Fruit fly (Drosophila melanogaster) whole organism, embryonic: ENCODE data around the gene CG31268.
A peak's percentile ranks its signal among the peaks of the same experiment; 100 is the strongest.

Experiments
- CG10366 ChIP-seq: fragments of 200-800 bp; sonication (Bioruptor generic); IDR thresholded peaks from 2 replicates; pipeline ENCODE4 v1.3.6; 2022; ENCODE audit warnings: missing biosample characterization, missing genetic modification characterization
- CG12104 ChIP-seq: fragments of 200-800 bp; sonication (Bioruptor generic); optimal IDR thresholded peaks from 3 replicates; lab custom pipeline; 2016; ENCODE audit warnings: missing biosample characterization, missing genetic modification characterization
- CG12219 ChIP-seq: fragments of 200-800 bp; sonication (Bioruptor generic); optimal IDR thresholded peaks from 3 replicates; lab custom pipeline; 2018; ENCODE audit warnings: missing biosample characterization, mild to moderate bottlenecking, missing genetic modification characterization
- CG13296 ChIP-seq: fragments of 200-800 bp; sonication (Bioruptor generic); optimal IDR thresholded peaks from 3 replicates; lab custom pipeline; 2018; ENCODE audit warnings: missing biosample characterization, mild to moderate bottlenecking, missing genetic modification characterization
- CG14441 ChIP-seq: fragments of 200-800 bp; sonication (Bioruptor generic); IDR thresholded peaks from 2 replicates; pipeline ENCODE4 v1.3.6; 2022; ENCODE audit warnings: missing biosample characterization, missing genetic modification characterization
- CG15073 ChIP-seq: fragments of 200-800 bp; sonication (Bioruptor generic); optimal IDR thresholded peaks from 2 replicates; lab custom pipeline; 2016; ENCODE audit warnings: missing biosample characterization, missing genetic modification characterization
- CG15601 ChIP-seq: fragments of 200-800 bp; sonication (Bioruptor generic); optimal IDR thresholded peaks from 3 replicates; lab custom pipeline; 2019; ENCODE audit warnings: missing biosample characterization, mild to moderate bottlenecking, missing genetic modification characterization, moderate library complexity
- CG1602 ChIP-seq: fragments of 200-800 bp; sonication (Bioruptor generic); optimal IDR thresholded peaks from 3 replicates; lab custom pipeline; 2016; ENCODE audit warnings: missing biosample characterization, missing genetic modification characterization
- CG18599 ChIP-seq: fragments of 200-800 bp; sonication (Bioruptor generic); optimal IDR thresholded peaks from 3 replicates; lab custom pipeline; 2017; ENCODE audit warnings: missing biosample characterization, missing genetic modification characterization, mild to moderate bottlenecking, moderate library complexity, missing genetic modification reagents
- CG30020 ChIP-seq: fragments of 200-800 bp; optimal IDR thresholded peaks from 2 replicates; lab custom pipeline; 2019; ENCODE audit warnings: missing biosample characterization, mild to moderate bottlenecking, missing genetic modification characterization, moderate library complexity
- CG3163 ChIP-seq: fragments of 200-800 bp; sonication (Bioruptor generic); optimal IDR thresholded peaks from 3 replicates; lab custom pipeline; 2016; ENCODE audit warnings: missing biosample characterization, missing genetic modification characterization
- CG3726 ChIP-seq: fragments of 200-800 bp; sonication (Bioruptor generic); IDR thresholded peaks from 3 replicates; pipeline ENCODE4, ENCODE4 v1.3.6; 2022; ENCODE audit warnings: missing biosample characterization, missing genetic modification characterization
- CG3995 ChIP-seq: fragments of 200-800 bp; sonication (Bioruptor generic); optimal IDR thresholded peaks from 3 replicates; lab custom pipeline; 2016; ENCODE audit warnings: missing biosample characterization, missing genetic modification characterization
- CG4854 ChIP-seq: fragments of 200-800 bp; sonication (Bioruptor generic); optimal IDR thresholded peaks from 2 replicates; lab custom pipeline; 2016; ENCODE audit warnings: missing biosample characterization, missing genetic modification characterization, inconsistent platforms
- CG5245 ChIP-seq: fragments of 200-800 bp; sonication (Bioruptor generic); optimal IDR thresholded peaks from 3 replicates; lab custom pipeline; 2016; ENCODE audit warnings: missing biosample characterization, missing genetic modification characterization
- CG6654 ChIP-seq: fragments of 200-800 bp; sonication (Bioruptor generic); optimal IDR thresholded peaks from 2 replicates; lab custom pipeline; 2017; ENCODE audit warnings: missing biosample characterization, mild to moderate bottlenecking, missing genetic modification characterization
- CG8388 ChIP-seq: fragments of 200-800 bp; sonication (Bioruptor generic); optimal IDR thresholded peaks from 2 replicates; lab custom pipeline; 2019; ENCODE audit warnings: missing biosample characterization, mild to moderate bottlenecking, missing genetic modification characterization, moderate library complexity
- CG8765 ChIP-seq: fragments of 200-800 bp; sonication (Bioruptor generic); IDR thresholded peaks from 2 replicates; pipeline ENCODE4 v1.3.6; 2022; ENCODE audit warnings: missing biosample characterization, missing genetic modification characterization
- CG8944 ChIP-seq: fragments of 200-800 bp; sonication (Bioruptor generic); optimal IDR thresholded peaks from 3 replicates; lab custom pipeline; 2016; ENCODE audit warnings: missing biosample characterization, missing genetic modification characterization
- CHES-1-like ChIP-seq: fragments of 200-800 bp; sonication (Bioruptor generic); optimal IDR thresholded peaks from 2 replicates; lab custom pipeline; 2016; ENCODE audit warnings: missing biosample characterization, missing genetic modification characterization
- Camta ChIP-seq: fragments of 200-800 bp; sonication (Bioruptor generic); optimal IDR thresholded peaks from 2 replicates; lab custom pipeline; 2016; ENCODE audit warnings: missing biosample characterization, missing genetic modification characterization
- D ChIP-seq, 2 experiments: fragments of 200-800 bp in 1 of 2; fragments of >200 bp in 1 of 2; sonication (Bioruptor generic) in 1 of 2; optimal IDR thresholded peaks; 2 replicates in 1 of 2; 3 replicates in 1 of 2; lab custom pipeline; 2017; ENCODE audit warnings: mild to moderate bottlenecking in 1 of 2, missing biosample characterization in 1 of 2, missing genetic modification characterization in 1 of 2, missing genetic modification reagents in 1 of 2
- Dfd ChIP-seq, 2 experiments: fragments of >200 bp; optimal IDR thresholded peaks; 2 replicates each; lab custom pipeline; 2017; ENCODE audit warnings: missing biosample characterization in 2 of 2, missing genetic modification characterization in 2 of 2
- Dp ChIP-seq: fragments of 200-800 bp; sonication (Bioruptor generic); optimal IDR thresholded peaks from 2 replicates; lab custom pipeline; 2018; ENCODE audit warnings: missing biosample characterization, mild to moderate bottlenecking, missing genetic modification characterization, moderate library complexity
- Ets97D ChIP-seq: fragments of 200-800 bp; sonication (Bioruptor generic); optimal IDR thresholded peaks from 3 replicates; lab custom pipeline; 2016; ENCODE audit warnings: missing biosample characterization, missing genetic modification characterization
- Fer1 ChIP-seq: fragments of 200-800 bp; sonication (Bioruptor generic); optimal IDR thresholded peaks from 2 replicates; lab custom pipeline; 2017; ENCODE audit warnings: missing biosample characterization, mild to moderate bottlenecking, missing genetic modification characterization
- Nf-YB ChIP-seq: fragments of 200-800 bp; sonication (Bioruptor generic); optimal IDR thresholded peaks from 3 replicates; lab custom pipeline; 2019; ENCODE audit warnings: missing biosample characterization, mild to moderate bottlenecking, missing genetic modification characterization, moderate library complexity
- Side ChIP-seq: fragments of 200-800 bp; sonication (Bioruptor generic); optimal IDR thresholded peaks from 2 replicates; lab custom pipeline; 2016; ENCODE audit warnings: missing biosample characterization, missing genetic modification characterization
- Sin3A ChIP-seq: fragments of >200 bp; optimal IDR thresholded peaks from 2 replicates; lab custom pipeline; 2018
- Sry-β ChIP-seq: fragments of 200-800 bp; sonication (Bioruptor generic); optimal IDR thresholded peaks from 2 replicates; lab custom pipeline; 2018; ENCODE audit warnings: missing biosample characterization, mild to moderate bottlenecking, missing genetic modification characterization, moderate library complexity
- Ssrp ChIP-seq: fragments of 200-800 bp; sonication (Bioruptor generic); optimal IDR thresholded peaks from 2 replicates; lab custom pipeline; 2018; ENCODE audit warnings: missing biosample characterization, mild to moderate bottlenecking, missing genetic modification characterization, moderate library complexity
- Taf1 ChIP-seq: fragments of 200-800 bp; sonication (Bioruptor generic); IDR thresholded peaks from 2 replicates; pipeline ENCODE4 v1.3.6; 2022; ENCODE audit warnings: missing biosample characterization, missing genetic modification characterization
- Tbp ChIP-seq: fragments of >200 bp; optimal IDR thresholded peaks from 2 replicates; lab custom pipeline; 2018; ENCODE audit warnings: missing biosample characterization, missing genetic modification characterization
- bab2 ChIP-seq: fragments of 200-800 bp; sonication (Bioruptor generic); optimal IDR thresholded peaks from 2 replicates; lab custom pipeline; 2016; ENCODE audit warnings: missing biosample characterization, missing genetic modification characterization
- dati ChIP-seq: fragments of 200-800 bp; sonication (Bioruptor generic); IDR thresholded peaks from 2 replicates; pipeline ENCODE4 v1.3.6; 2022; ENCODE audit warnings: missing biosample characterization, missing genetic modification characterization
- disco-r ChIP-seq: fragments of 200-800 bp; sonication (Bioruptor generic); optimal IDR thresholded peaks from 2 replicates; lab custom pipeline; 2016; ENCODE audit warnings: missing biosample characterization, missing genetic modification characterization
- dpn ChIP-seq, 2 experiments: fragments of 200-800 bp; sonication (Bioruptor generic); optimal IDR thresholded peaks; 3 replicates each; lab custom pipeline; 2016; ENCODE audit warnings: missing biosample characterization in 2 of 2, missing genetic modification characterization in 2 of 2
- fd3F ChIP-seq: fragments of 200-800 bp; sonication (Bioruptor generic); optimal IDR thresholded peaks from 2 replicates; lab custom pipeline; 2018; ENCODE audit warnings: missing biosample characterization, mild to moderate bottlenecking, missing genetic modification characterization, moderate library complexity
- hb ChIP-seq: fragments of 200-800 bp; sonication (Bioruptor generic); IDR thresholded peaks from 3 replicates; pipeline ENCODE4 v1.3.6; 2022; ENCODE audit warnings: missing biosample characterization, missing genetic modification characterization; ENCODE audit not compliant: partially characterized antibody
- jigr1 ChIP-seq: fragments of 200-800 bp; sonication (Bioruptor generic); IDR thresholded peaks from 3 replicates; pipeline ENCODE4 v1.3.6; 2022; ENCODE audit warnings: missing biosample characterization, missing genetic modification characterization
- lab ChIP-seq: fragments of 200-800 bp; sonication (Bioruptor generic); optimal IDR thresholded peaks from 3 replicates; lab custom pipeline; 2017; ENCODE audit warnings: missing biosample characterization, missing genetic modification characterization, mild to moderate bottlenecking, moderate library complexity, missing genetic modification reagents
- lov ChIP-seq, 2 experiments: fragments of 200-800 bp in 1 of 2; fragments of >200 bp in 1 of 2; sonication (Bioruptor generic) in 1 of 2; IDR thresholded peaks in 1 of 2; optimal IDR thresholded peaks in 1 of 2; 2 replicates in 1 of 2; 3 replicates in 1 of 2; pipeline versions ENCODE4 v1.3.6 to Lab custom; 2017 to 2022; ENCODE audit warnings: missing biosample characterization in 1 of 2, missing genetic modification characterization in 1 of 2
- nerfin-1 ChIP-seq: fragments of 200-800 bp; sonication (Bioruptor generic); optimal IDR thresholded peaks from 3 replicates; lab custom pipeline; 2019; ENCODE audit warnings: missing biosample characterization, mild to moderate bottlenecking, missing genetic modification characterization, moderate library complexity
- pzg ChIP-seq: fragments of 200-800 bp; sonication (Bioruptor generic); optimal IDR thresholded peaks from 3 replicates; lab custom pipeline; 2018; ENCODE audit warnings: missing biosample characterization, mild to moderate bottlenecking, missing genetic modification characterization, moderate library complexity
- sug ChIP-seq: fragments of 200-800 bp; optimal IDR thresholded peaks from 2 replicates; lab custom pipeline; 2019; ENCODE audit warnings: missing biosample characterization, mild to moderate bottlenecking, missing genetic modification characterization, moderate library complexity
- usp ChIP-seq: fragments of >200 bp; optimal IDR thresholded peaks from 2 replicates; lab custom pipeline; 2017; ENCODE audit warnings: missing biosample characterization, missing genetic modification characterization
- vvl ChIP-seq: fragments of 200-800 bp; sonication (Bioruptor generic); IDR thresholded peaks from 2 replicates; pipeline ENCODE4 v1.3.6; 2022; ENCODE audit warnings: missing biosample characterization, missing genetic modification characterization
- wdn ChIP-seq: fragments of 200-800 bp; sonication (Bioruptor generic); IDR thresholded peaks from 2 replicates; pipeline ENCODE4 v1.3.6; 2022; ENCODE audit warnings: missing biosample characterization, missing genetic modification characterization
- zen ChIP-seq: fragments of 200-800 bp; sonication (Bioruptor generic); optimal IDR thresholded peaks from 3 replicates; lab custom pipeline; 2018; ENCODE audit warnings: missing biosample characterization, mild to moderate bottlenecking, missing genetic modification characterization, moderate library complexity
- zfh1 ChIP-seq: fragments of 200-800 bp; sonication (Bioruptor generic); IDR thresholded peaks from 3 replicates; pipeline ENCODE4 v1.3.6; 2022; ENCODE audit warnings: missing biosample characterization, missing genetic modification characterization

The CG31268 gene

DNA sequence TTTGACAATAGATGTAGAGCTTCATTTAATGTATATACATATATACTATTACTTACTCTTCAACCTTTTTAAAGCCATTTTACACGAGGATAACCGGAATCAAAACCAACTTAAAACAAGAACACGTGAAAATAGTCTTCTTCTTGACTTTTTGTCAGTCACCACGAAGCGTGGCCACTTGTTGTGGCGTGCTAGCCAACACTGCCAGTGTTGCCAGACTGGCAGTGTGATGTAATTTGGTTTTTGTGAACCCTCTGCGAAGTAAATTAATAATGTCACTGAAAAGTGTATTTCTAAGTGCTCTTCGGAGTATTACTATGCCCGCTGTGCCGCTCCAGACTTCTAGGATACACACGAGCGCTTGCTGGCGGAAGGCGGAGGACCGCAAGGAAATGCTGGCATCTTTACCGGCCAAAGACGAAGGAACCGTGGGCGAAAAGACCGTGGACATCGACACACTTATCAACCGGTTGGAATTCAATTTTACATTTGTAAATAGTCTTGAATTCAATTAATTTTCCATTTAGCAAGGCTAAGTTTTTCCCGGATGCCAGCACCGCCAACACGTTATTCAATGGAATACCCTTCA lies 41.0 kb downstream of the CG31268 start, which contains the start of the genes Ns1 and mRpS11 (continued):
- TF ChIP-seq CG8388 (no peak), Ssrp (tag; lab: Kevin White, UChicago) (no peak), CG13296 (GFP tag; lab: Kevin White, UChicago) (peak; percentile 29), D (optimal IDR thresholded peaks at IDR 0.05; lab: Kevin White, UChicago) (no peak), D (GFP tag; optimal IDR thresholded peaks at IDR 0.05; lab: Kevin White, UChicago) (no peak), vvl (peak; percentile 60), Camta (no peak), dati (GFP tag; lab: Robert Waterston, UW) (no peak), CHES-1-like (GFP tag; lab: Kevin White, UChicago) (peak; percentile 54), Dp (GFP tag; lab: Kevin White, UChicago) (peak; percentile 34), CG12104 (GFP tag; lab: Kevin White, UChicago) (peak; percentile 49), CG15601 (tag; lab: Kevin White, UChicago) (peak; percentile 36), CG8944 (GFP tag; lab: Kevin White, UChicago) (no peak), nerfin-1 (tag; lab: Kevin White, UChicago) (peak; percentile 91), CG3726 (GFP tag; lab: Robert Waterston, UW) (no peak), CG3995 (GFP tag; lab: Kevin White, UChicago) (peak; percentile 73), CG10366 (GFP tag; lab: Robert Waterston, UW) (no peak), CG8765 (no peak), jigr1 (GFP tag; lab: Robert Waterston, UW) (no peak), disco-r (GFP tag; lab: Kevin White, UChicago) (peak; percentile 3), CG3163 (peak; percentile 15), Tbp (GFP tag; lab: Kevin White, UChicago) (no peak), CG15073 (GFP tag; lab: Kevin White, UChicago) (no peak), Dfd (GFP tag; optimal IDR thresholded peaks at IDR 0.05; lab: Kevin White, UChicago) (no peak), usp (no peak), Side (GFP tag; lab: Kevin White, UChicago) (peak; percentile 57), fd3F (GFP tag; lab: Kevin White, UChicago) (no peak), Sin3A (peak; percentile 79), wdn (GFP tag; lab: Robert Waterston, UW) (no peak), CG30020 (tag; lab: Kevin White, UChicago) (peak; percentile 26), CG4854 (GFP tag; lab: Kevin White, UChicago) (peak; percentile 3), CG1602 (GFP tag; lab: Kevin White, UChicago) (peak; percentile 4), CG6654 (no peak), zen (tag; lab: Kevin White, UChicago) (peak; percentile 16), sug (tag; lab: Kevin White, UChicago) (peak; percentile 54), dpn (GFP tag; optimal IDR thresholded peaks at IDR 0.05; lab: Kevin White, UChicago) (peak; percentile 29 to 52), CG14441 (GFP tag; lab: Robert Waterston, UW) (no peak), CG18599 (GFP tag; lab: Kevin White, UChicago) (no peak), Nf-YB (GFP tag; lab: Kevin White, UChicago) (no peak), hb (no peak), CG12219 (no peak), Fer1 (GFP tag; lab: Kevin White, UChicago) (peak; percentile 40), Sry-β (no peak), pzg (GFP tag; lab: Kevin White, UChicago) (peak; percentile 91), CG5245 (GFP tag; lab: Kevin White, UChicago) (no peak), zfh1 (GFP tag; lab: Robert Waterston, UW) (0 out of 3 replicates have a peak, but pooled peaks have one; percentile 22), lov (optimal IDR thresholded peaks at IDR 0.05; lab: Kevin White, UChicago) (no peak), lov (GFP tag; IDR thresholded peaks at IDR 0.05; lab: Robert Waterston, UW) (0 out of 3 replicates have a peak, but pooled peaks have one; percentile 8), Ets97D (GFP tag; lab: Kevin White, UChicago) (peak; percentile 88), Taf1 (GFP tag; lab: Robert Waterston, UW) (no peak), lab (no peak), bab2 (GFP tag; lab: Kevin White, UChicago) (no peak)
